Fruit fly (Drosophila melanogaster) whole organism, adult: ENCODE measurements around the gene P5CDh2.

Experiments used
- CG11617 ChIP-seq: fragments of 200-800 bp; sonication (Bioruptor generic); optimal IDR thresholded peaks from 2 replicates; lab custom pipeline; 2017; ENCODE audit warnings: mild to moderate bottlenecking, missing biosample characterization, missing genetic modification reagents, missing genetic modification characterization
- CG12768 ChIP-seq: fragments of 200-800 bp; sonication (Bioruptor generic); optimal IDR thresholded peaks from 2 replicates; lab custom pipeline; 2017; ENCODE audit warnings: missing biosample characterization, missing genetic modification characterization, mild to moderate bottlenecking, moderate library complexity, missing genetic modification reagents
- CG14711 ChIP-seq: fragments of 200-800 bp; sonication (Bioruptor generic); optimal IDR thresholded peaks from 2 replicates; lab custom pipeline; 2018; ENCODE audit warnings: missing biosample characterization, mild to moderate bottlenecking, missing genetic modification characterization, moderate library complexity
- CG1620 ChIP-seq: fragments of 200-800 bp; sonication (Bioruptor generic); optimal IDR thresholded peaks from 2 replicates; lab custom pipeline; 2016; ENCODE audit warnings: missing biosample characterization, missing genetic modification characterization
- CG33017 ChIP-seq: fragments of 200-800 bp; sonication (Bioruptor generic); optimal IDR thresholded peaks from 2 replicates; lab custom pipeline; 2018; ENCODE audit warnings: missing biosample characterization, mild to moderate bottlenecking, missing genetic modification characterization, moderate library complexity
- CG5204 ChIP-seq: fragments of 200-800 bp; sonication (Bioruptor generic); optimal IDR thresholded peaks from 2 replicates; lab custom pipeline; 2016; ENCODE audit warnings: missing biosample characterization, missing genetic modification characterization
- CG7045 ChIP-seq: fragments of 200-800 bp; sonication (Bioruptor generic); optimal IDR thresholded peaks from 2 replicates; lab custom pipeline; 2017; ENCODE audit warnings: missing biosample characterization, mild to moderate bottlenecking, missing genetic modification characterization
- CG7101 ChIP-seq: fragments of 200-800 bp; sonication (Bioruptor generic); optimal IDR thresholded peaks from 2 replicates; lab custom pipeline; 2018; ENCODE audit warnings: missing biosample characterization, mild to moderate bottlenecking, missing genetic modification characterization, moderate library complexity
- Clk ChIP-seq: fragments of 200-800 bp; sonication (Bioruptor generic); optimal IDR thresholded peaks from 2 replicates; lab custom pipeline; 2017; ENCODE audit warnings: missing biosample characterization, missing genetic modification characterization
- Crg-1 ChIP-seq: fragments of 200-800 bp; sonication (Bioruptor generic); optimal IDR thresholded peaks from 2 replicates; lab custom pipeline; 2016; ENCODE audit warnings: missing biosample characterization, missing genetic modification characterization
- Hr96 ChIP-seq: fragments of 200-800 bp; sonication (Bioruptor generic); optimal IDR thresholded peaks from 2 replicates; lab custom pipeline; 2016; ENCODE audit warnings: missing biosample characterization, missing genetic modification characterization
- Mnt ChIP-seq: fragments of 200-800 bp; sonication (Bioruptor generic); optimal IDR thresholded peaks from 2 replicates; lab custom pipeline; 2016; ENCODE audit warnings: missing biosample characterization, mild to moderate bottlenecking, missing genetic modification characterization
- bab1 ChIP-seq: fragments of 200-800 bp; sonication (Bioruptor generic); optimal IDR thresholded peaks from 3 replicates; lab custom pipeline; 2019; ENCODE audit warnings: missing biosample characterization, mild to moderate bottlenecking, missing genetic modification characterization, moderate library complexity
- cic ChIP-seq: fragments of 200-800 bp; sonication (Bioruptor generic); optimal IDR thresholded peaks from 2 replicates; lab custom pipeline; 2017; ENCODE audit warnings: missing biosample characterization, mild to moderate bottlenecking, missing genetic modification characterization, moderate library complexity
- cnc ChIP-seq, 2 experiments: fragments of >200 bp; optimal IDR thresholded peaks; 2 replicates each; lab custom pipeline; 2017
- kay ChIP-seq: fragments of 200-800 bp; sonication (Bioruptor generic); peaks from one replicate; lab custom pipeline; 2016; ENCODE audit warnings: missing biosample characterization, missing genetic modification characterization, borderline replicate concordance
- ovo ChIP-seq: fragments of 200-800 bp; sonication (Bioruptor generic); optimal IDR thresholded peaks from 2 replicates; lab custom pipeline; 2016; ENCODE audit warnings: missing biosample characterization, missing genetic modification characterization
- pad ChIP-seq: fragments of 200-800 bp; sonication (Bioruptor generic); optimal IDR thresholded peaks from 3 replicates; lab custom pipeline; 2017; ENCODE audit warnings: missing biosample characterization, missing genetic modification characterization, mild to moderate bottlenecking, moderate library complexity, missing genetic modification reagents
- tj ChIP-seq: fragments of 200-800 bp; sonication (Bioruptor generic); optimal IDR thresholded peaks from 3 replicates; lab custom pipeline; 2017; ENCODE audit warnings: missing biosample characterization, mild to moderate bottlenecking, missing genetic modification characterization, moderate library complexity
- toe ChIP-seq: fragments of 200-800 bp; sonication (Bioruptor generic); optimal IDR thresholded peaks from 2 replicates; lab custom pipeline; 2016; ENCODE audit warnings: missing biosample characterization, missing genetic modification characterization

P5CDh2 gene

dm6 chr3R:21838505-21838956 is 39.2 kb upstream of the P5CDh2 start:
- no peak for TF ChIP-seq cic (GFP tag; lab: Kevin White, UChicago)
- TF ChIP-seq Crg-1 (GFP tag; lab: Kevin White, UChicago): no peak
- TF ChIP-seq CG11617 (GFP tag; lab: Kevin White, UChicago): no peak
- no peak for TF ChIP-seq tj (GFP tag; lab: Kevin White, UChicago)
- no peak for TF ChIP-seq cnc (optimal IDR thresholded peaks at IDR 0.05; lab: Kevin White, UChicago)
- no peak for TF ChIP-seq kay
- TF ChIP-seq CG1620: no peak
- TF ChIP-seq bab1: no peak
- no peak for TF ChIP-seq pad (GFP tag; lab: Kevin White, UChicago)
- TF ChIP-seq Hr96 (GFP tag; lab: Kevin White, UChicago): no peak
- no peak for TF ChIP-seq CG5204 (GFP tag; lab: Kevin White, UChicago)
- TF ChIP-seq Mnt (GFP tag; lab: Kevin White, UChicago): no peak
- TF ChIP-seq CG14711 (tag; lab: Kevin White, UChicago): no peak
- TF ChIP-seq CG7101 (tag; lab: Kevin White, UChicago): no peak
- TF ChIP-seq Clk (GFP tag; lab: Kevin White, UChicago): no peak
- no peak for TF ChIP-seq ovo
- TF ChIP-seq CG33017 (tag; lab: Kevin White, UChicago): no peak

dm6 chr3R:21839636-21840035 is 38.1 kb upstream of the P5CDh2 start:
- TF ChIP-seq CG5204 (GFP tag; lab: Kevin White, UChicago): no peak
- no peak for TF ChIP-seq kay
- TF ChIP-seq CG1620: no peak
- TF ChIP-seq cnc (optimal IDR thresholded peaks at IDR 0.05; lab: Kevin White, UChicago): no peak
- no peak for TF ChIP-seq CG12768 (GFP tag; lab: Kevin White, UChicago)
- peak; percentile 49 for TF ChIP-seq CG33017 (tag; lab: Kevin White, UChicago)
- TF ChIP-seq CG14711 (tag; lab: Kevin White, UChicago): peak; percentile 68
- TF ChIP-seq Mnt (GFP tag; lab: Kevin White, UChicago): no peak
- TF ChIP-seq CG7101 (tag; lab: Kevin White, UChicago): peak; percentile 73
- no peak for TF ChIP-seq cic (GFP tag; lab: Kevin White, UChicago)
- peak; percentile 9 for TF ChIP-seq pad (GFP tag; lab: Kevin White, UChicago)
- TF ChIP-seq CG7045: peak; percentile 17
- no peak for TF ChIP-seq Clk (GFP tag; lab: Kevin White, UChicago)
- peak; percentile 94 for TF ChIP-seq bab1
- TF ChIP-seq CG11617 (GFP tag; lab: Kevin White, UChicago): peak; percentile 76
- peak; percentile 12 for TF ChIP-seq tj (GFP tag; lab: Kevin White, UChicago)
- no peak for TF ChIP-seq Crg-1 (GFP tag; lab: Kevin White, UChicago)
- no peak for TF ChIP-seq toe (GFP tag; lab: Kevin White, UChicago)
- TF ChIP-seq Hr96 (GFP tag; lab: Kevin White, UChicago): no peak
- TF ChIP-seq ovo: peak; percentile 46

dm6 chr3R:21840432-21840831 is 37.3 kb upstream of the P5CDh2 start:
- TF ChIP-seq Clk (GFP tag; lab: Kevin White, UChicago) (no peak), CG7045 (no peak), kay (no peak), CG11617 (GFP tag; lab: Kevin White, UChicago) (no peak), Hr96 (GFP tag; lab: Kevin White, UChicago) (no peak), CG7101 (tag; lab: Kevin White, UChicago) (no peak), toe (GFP tag; lab: Kevin White, UChicago) (no peak), tj (GFP tag; lab: Kevin White, UChicago) (no peak), Crg-1 (GFP tag; lab: Kevin White, UChicago) (no peak), CG1620 (no peak), CG12768 (GFP tag; lab: Kevin White, UChicago) (no peak), CG33017 (tag; lab: Kevin White, UChicago) (no peak), cnc (optimal IDR thresholded peaks at IDR 0.05; lab: Kevin White, UChicago) (no peak), pad (GFP tag; lab: Kevin White, UChicago) (no peak), CG14711 (tag; lab: Kevin White, UChicago) (no peak), cic (GFP tag; lab: Kevin White, UChicago) (no peak), CG5204 (GFP tag; lab: Kevin White, UChicago) (no peak), bab1 (no peak)

dm6 chr3R:21841474-21842376 is 36.0 kb upstream of the P5CDh2 start:
- TF ChIP-seq CG33017 (tag; lab: Kevin White, UChicago): no peak
- no peak for TF ChIP-seq CG14711 (tag; lab: Kevin White, UChicago)
- TF ChIP-seq pad (GFP tag; lab: Kevin White, UChicago): no peak
- TF ChIP-seq Crg-1 (GFP tag; lab: Kevin White, UChicago): no peak
- TF ChIP-seq cnc (optimal IDR thresholded peaks at IDR 0.05; lab: Kevin White, UChicago): no peak

- TF ChIP-seq pad (GFP tag; lab: Kevin White, UChicago) (no peak), cnc (optimal IDR thresholded peaks at IDR 0.05; lab: Kevin White, UChicago) (no peak), CG11617 (GFP tag; lab: Kevin White, UChicago) (no peak), CG7101 (tag; lab: Kevin White, UChicago) (no peak), Crg-1 (GFP tag; lab: Kevin White, UChicago) (no peak), CG14711 (tag; lab: Kevin White, UChicago) (no peak), CG7045 (no peak), Hr96 (GFP tag; lab: Kevin White, UChicago) (no peak)
These were observed 34.1 kb upstream of the P5CDh2 start, which contains the start of gene Gr93b for dm6 chr3R:21843665-21844064. Gene Gr93b (minus strand): TSS chr3R:21843765.
